Worm (Caenorhabditis elegans) whole organism, L2 larva: Measurements from ENCODE around the gene his-37.

Experiments
- C34F6.9 ChIP-seq: fragments of 150-350 bp; optimal IDR thresholded peaks from 2 replicates; lab custom pipeline; 2014; ENCODE audit warnings: missing biosample characterization, missing genetic modification characterization
- unc-62 ChIP-seq: fragments of 150-350 bp; optimal IDR thresholded peaks from 2 replicates; lab custom pipeline; 2014; ENCODE audit warnings: missing biosample characterization, missing genetic modification reagents, missing genetic modification characterization

DNA sequence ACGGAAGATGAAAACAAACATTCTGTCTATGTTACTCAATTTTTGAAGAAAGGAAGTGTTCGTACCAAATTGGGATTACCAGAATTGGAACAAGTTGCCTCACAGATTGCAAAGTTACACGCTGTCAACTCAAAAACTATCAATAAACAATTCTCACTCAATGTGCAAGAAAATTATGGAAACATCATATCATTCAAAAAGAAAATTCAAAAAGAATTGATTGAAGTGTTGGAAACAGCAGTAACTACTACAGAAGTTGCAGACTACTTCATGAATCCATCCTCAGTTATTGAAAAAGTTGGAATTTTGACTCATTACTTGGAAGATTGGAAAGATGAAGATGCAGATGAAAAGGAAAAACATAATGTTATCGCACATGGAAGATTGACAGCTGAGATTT lies 18.9 kb upstream of the his-37 start:
- TF ChIP-seq unc-62 (no peak), C34F6.9 (tag; lab: Kevin White, UChicago) (no peak)
